Worm (Caenorhabditis elegans) whole organism, L4/young adult: ENCODE data around the gene srh-80.
A peak's percentile ranks its signal among the peaks of the same experiment; 100 is the strongest.
"Not testable (repeated sequence)": the region's sequence is repeated elsewhere in the genome, so short reads cannot be mapped to it uniquely, and the experiment has no call there.

Experiments used
- W03F9.2 ChIP-seq: fragments of 150-350 bp; optimal IDR thresholded peaks from 2 replicates; lab custom pipeline; 2014; ENCODE audit warnings: missing biosample characterization, missing genetic modification characterization
- dao-5 ChIP-seq: sonication (generic microtip); optimal IDR thresholded peaks from 2 replicates; lab custom pipeline; 2016; ENCODE audit warnings: missing genotype, missing genetic modification characterization, moderate library complexity, missing compliant biosample characterization
- him-1 ChIP-seq: sonication (generic microtip); optimal IDR thresholded peaks from 2 replicates; lab custom pipeline; 2016; ENCODE audit warnings: missing genotype, missing genetic modification reagents, missing genetic modification characterization, missing compliant biosample characterization

The srh-80 gene

DNA sequence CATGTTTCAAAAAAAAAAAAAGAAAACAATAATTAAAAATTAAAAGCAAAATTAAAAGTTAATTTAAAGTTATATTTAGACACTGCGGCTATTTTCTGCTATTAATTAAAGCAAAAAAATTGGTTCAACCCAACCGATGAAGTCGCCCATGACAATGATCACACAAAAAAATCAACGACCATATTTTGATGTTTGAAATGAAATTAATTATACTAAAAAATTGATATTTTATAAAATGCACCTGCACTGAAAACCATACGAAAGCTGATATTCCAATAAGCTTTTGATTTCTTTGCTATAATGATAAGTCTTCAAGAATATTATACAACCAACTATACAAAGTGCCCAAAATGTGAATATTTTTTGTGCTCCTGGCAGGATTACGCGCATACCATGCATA, at the start of gene srh-80:
srh-80 (plus strand) TSS at position 301 of the 400 bp plus-strand sequence.
- TF ChIP-seq him-1, result no peak
- no peak for TF ChIP-seq dao-5
- no peak for TF ChIP-seq W03F9.2 (tag; lab: Kevin White, UChicago)

DNA sequence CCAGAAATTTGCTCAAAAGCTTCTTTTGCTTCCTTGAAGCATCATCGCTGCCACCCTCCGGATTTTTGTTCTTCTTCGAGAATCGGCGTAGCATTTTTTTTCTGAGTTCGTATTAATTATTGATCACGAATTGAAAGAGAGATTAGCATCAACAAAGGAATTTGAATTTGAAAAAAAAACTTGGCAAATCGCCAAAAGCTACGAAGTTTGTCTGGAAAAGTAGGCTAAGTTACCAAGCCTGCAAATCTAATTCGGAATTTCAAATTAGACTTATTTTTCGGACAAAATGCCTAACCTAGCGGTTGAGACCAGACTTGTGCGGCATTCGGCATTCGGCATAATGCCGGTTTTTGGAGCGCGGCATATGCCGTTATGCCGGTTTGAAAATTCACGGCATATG, 47.6 kb upstream of the srh-80 start, which contains the start of gene cfap-36:
cfap-36 (minus strand) TSS at position 101 of the 400 bp plus-strand sequence.
- TF ChIP-seq W03F9.2 (tag; lab: Kevin White, UChicago) (no peak), dao-5 (no peak), him-1 (no peak)

DNA sequence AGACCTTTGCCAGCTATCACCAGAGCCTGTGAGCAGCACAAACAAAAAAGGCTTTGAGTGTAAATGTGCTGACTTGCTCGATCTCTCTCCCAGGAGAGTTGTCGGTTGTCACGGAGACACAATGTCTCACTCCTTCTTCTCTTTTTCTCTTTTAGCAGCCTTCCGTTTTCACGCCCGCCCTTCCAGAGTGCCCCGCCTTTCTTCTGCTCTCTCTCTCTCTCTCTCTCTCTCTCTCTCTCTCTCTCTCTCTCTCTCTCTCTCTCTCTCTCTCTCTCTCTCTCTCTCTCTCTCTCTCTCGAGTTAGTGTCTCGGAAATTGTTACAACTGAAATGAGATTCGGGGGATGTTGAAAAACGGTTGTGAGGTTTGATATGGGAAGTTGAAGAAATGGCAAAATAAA, 46.3 kb upstream of the srh-80 start:
- TF ChIP-seq dao-5, result no peak
- no peak for TF ChIP-seq W03F9.2 (tag; lab: Kevin White, UChicago)
- no peak for TF ChIP-seq him-1

- TF ChIP-seq W03F9.2 (tag; lab: Kevin White, UChicago) (no peak), dao-5 (no peak), him-1 (no peak)
Observed at ce11 chrV:174520-174919, 45.2 kb upstream of the srh-80 start.

- peak; percentile 8 for TF ChIP-seq W03F9.2 (tag; lab: Kevin White, UChicago)
- no peak for TF ChIP-seq dao-5
- no peak for TF ChIP-seq him-1
Observed at ce11 chrV:176870-177467, 42.8 kb upstream of the srh-80 start, which contains the start of gene cul-3. cul-3 (plus strand) TSS chrV:177417.

DNA sequence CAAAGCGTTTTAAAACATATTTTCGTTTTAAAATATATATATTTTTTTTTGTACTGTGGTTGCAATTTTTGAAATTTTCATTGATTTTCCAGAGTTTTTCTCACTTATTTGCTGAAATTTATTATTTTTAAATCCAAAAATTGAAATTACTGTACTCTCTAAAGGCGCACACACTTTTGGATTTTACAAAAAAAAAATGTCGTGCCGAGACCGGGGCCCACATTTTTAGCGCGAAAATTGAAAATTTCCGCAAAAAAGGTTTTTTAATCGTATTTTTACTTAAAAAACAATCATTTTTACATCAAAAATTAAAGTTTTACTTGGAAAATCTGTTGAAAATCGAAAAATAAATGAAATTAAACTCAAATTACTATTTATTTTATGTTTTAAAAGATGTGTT, 34.6 kb upstream of the srh-80 start:
- TF ChIP-seq dao-5, result no peak
- TF ChIP-seq him-1, result no peak
- TF ChIP-seq W03F9.2 (tag; lab: Kevin White, UChicago), result no peak

DNA sequence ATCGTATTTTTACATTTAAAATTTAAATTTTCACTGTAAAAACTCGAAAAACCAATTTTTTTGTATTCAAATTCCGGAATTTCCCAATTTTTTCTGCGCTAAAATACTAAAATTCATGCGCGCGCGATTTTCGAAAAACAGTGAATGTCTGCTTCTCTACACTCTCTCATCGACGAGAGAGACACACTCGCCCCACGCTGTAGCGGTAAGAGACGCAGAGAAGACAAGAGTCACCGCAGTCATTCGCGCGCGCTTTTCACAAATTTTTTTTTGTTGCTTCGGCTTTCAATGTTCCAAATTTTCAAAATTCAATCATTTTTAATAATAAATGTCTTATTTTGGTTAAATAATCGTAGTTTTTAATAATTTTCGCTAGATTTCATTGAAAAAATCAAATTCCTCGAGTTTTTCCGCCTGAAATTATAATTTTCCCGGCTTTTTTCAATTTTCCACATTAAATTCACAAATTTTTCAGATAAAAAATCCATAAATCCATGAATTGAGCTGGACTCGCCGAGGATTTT, 34.0 kb upstream of the srh-80 start, which contains the start of gene arid-1:
arid-1 (plus strand) TSS at position 474 of the 524 bp plus-strand sequence.
- TF ChIP-seq him-1 (no peak), W03F9.2 (tag; lab: Kevin White, UChicago) (peak; percentile 31), dao-5 (no peak)

- no peak for TF ChIP-seq W03F9.2 (tag; lab: Kevin White, UChicago)
- no peak for TF ChIP-seq him-1
- no peak for TF ChIP-seq dao-5
Observed at ce11 chrV:189436-189835, 30.3 kb upstream of the srh-80 start.

DNA sequence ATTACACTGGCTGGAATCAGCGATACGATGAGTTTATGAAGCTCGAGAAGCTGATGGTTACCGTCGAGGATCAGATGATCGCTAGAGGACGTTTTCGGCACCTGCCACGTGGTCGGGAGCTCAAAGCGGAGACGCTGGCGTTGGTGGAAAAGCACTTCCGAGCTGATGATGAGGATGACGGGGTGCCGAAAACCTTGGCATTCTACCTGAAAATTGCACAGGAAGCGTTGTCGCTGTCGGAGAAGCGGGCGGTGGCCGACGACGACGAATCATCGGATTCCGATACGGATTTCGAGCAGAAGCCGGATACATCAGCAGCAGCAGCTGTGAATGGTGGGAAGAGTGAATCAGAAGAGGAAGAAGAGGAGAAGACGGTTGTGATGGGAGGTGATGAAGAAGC, 25.0 kb upstream of the srh-80 start:
- TF ChIP-seq him-1 (no peak), W03F9.2 (tag; lab: Kevin White, UChicago) (no peak), dao-5 (no peak)

DNA sequence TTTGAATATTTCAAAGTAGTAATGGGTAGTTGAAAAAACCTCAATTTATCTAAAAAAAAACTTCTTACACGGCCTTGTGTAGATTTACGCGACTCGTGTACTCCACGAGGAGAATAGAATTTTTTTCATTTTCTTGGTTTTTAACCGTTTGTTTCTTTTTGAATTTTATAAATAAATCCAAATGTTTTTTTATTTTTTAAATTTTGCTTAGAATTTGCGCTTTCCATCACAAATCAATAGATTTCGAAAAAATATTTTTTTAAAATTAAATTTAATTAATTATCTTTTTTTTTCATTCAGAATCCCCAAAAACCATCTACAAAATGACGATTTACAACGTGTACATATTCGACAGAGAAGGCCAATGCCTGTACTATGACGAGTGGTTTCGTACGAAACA, 18.4 kb upstream of the srh-80 start, which contains the start of gene trpp-1:
trpp-1 (plus strand) TSS at position 301 of the 400 bp plus-strand sequence.
- TF ChIP-seq him-1, result no peak
- TF ChIP-seq W03F9.2 (tag; lab: Kevin White, UChicago), result no peak
- no peak for TF ChIP-seq dao-5

DNA sequence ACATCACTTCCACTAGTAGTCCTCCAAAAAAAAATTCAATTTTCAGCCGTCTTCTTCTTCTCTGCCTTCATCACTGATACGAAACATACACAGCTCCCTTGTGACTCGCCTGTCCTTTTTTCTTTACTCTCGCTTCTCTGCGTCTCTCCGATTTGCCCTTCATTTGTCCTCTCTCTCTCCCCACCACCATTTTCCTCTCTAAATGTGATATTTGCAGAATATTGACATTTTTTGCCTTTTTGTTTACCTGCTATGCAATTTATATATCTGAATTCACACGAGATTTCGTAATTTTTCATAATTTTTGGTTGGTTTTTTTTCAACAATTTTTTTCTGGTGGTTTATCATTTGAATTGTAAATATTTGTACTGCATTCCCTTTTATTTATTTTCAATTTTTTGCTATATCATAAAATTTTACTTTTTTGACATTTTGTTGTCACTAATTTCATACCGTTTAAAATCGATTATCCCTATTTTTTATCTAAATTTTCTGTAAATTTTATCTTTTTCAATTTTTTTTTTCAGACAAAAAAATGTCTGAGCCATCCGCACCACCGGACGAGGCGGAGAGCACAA, 15.8 kb upstream of the srh-80 start, which contains the start of gene lec-12:
lec-12 (plus strand) TSS at position 528 of the 578 bp plus-strand sequence.
- no peak for TF ChIP-seq dao-5

DNA sequence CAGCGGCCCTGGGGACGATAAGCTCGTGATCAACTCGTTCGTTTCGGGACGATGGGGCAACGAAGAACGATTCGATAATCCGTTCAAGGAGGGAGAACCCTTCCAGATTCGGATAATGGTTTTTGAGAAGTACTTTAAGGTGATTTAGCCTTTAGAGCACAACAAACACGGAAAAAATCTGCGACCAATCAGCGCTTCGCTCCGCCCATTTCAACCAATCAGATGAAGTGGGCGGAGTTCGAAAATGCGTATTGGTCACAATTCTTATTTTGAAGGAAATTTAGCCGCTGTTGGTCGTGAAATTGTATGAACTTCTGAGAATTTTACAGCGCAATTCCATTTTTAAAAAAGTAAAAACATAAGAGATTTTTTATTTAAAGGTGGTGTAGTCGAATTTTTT, 12.9 kb upstream of the srh-80 start:
- TF ChIP-seq dao-5 (no peak), W03F9.2 (tag; lab: Kevin White, UChicago) (no peak)

DNA sequence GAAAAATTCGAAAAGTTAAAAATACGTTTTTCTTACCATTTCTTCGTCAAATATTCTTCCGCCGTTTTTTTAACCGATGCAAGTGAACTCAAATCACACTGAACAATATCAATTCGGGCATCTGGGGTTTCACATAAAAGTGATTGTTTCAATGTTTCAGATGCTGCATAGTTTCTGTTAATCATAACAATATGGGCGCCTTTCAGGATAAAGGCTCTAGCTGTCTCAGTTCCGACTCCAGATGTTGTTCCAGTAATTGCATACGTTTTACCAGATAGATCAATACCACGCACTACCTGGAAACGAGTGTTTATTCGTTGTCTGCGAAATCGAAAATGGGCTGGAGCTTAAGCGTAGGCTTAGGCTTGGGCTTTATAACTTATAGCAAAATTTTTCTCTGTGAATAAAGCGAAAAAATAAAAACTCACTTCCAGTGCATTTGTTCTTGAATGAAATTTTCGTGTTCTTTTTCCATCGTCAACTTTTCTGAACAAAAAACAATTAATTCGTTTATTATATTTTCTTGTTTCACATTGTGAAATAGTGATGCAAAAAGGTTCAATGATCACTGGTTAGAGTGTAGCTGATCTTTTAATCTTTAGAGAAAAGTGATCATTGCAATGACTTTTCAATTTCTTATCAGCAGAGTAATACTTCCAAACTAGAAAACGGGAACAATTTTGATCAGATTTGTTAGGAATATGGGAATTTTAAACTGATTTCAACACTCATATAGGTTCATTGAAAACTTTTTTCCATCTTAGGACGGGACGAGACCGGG, 8.2 kb upstream of the srh-80 start:
- TF ChIP-seq dao-5, result no peak
- no peak for TF ChIP-seq W03F9.2 (tag; lab: Kevin White, UChicago)
- no peak for TF ChIP-seq him-1

DNA sequence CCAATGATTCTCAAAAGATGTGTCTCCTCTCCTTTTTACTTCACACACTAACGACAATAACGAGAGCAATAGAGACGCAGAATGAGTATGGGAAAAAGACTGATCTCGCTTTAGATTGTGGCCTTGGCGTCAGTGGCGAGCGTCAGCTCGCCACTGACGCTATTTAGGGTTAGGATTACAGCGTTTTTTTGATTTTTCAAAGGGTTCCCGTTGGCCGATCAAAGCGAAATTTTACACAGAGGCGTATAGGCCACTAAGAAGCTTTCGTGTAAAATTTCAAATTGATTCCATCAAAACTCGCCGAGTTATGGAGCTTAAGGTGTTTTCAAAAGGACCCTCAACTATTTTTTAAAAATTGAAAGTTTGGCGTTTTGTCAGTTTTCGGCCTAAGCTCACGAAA, 7.0 kb upstream of the srh-80 start, which contains the start of gene DC2.5:
DC2.5 (minus strand) TSS at position 101 of the 400 bp plus-strand sequence.
- not testable (repeated sequence) for TF ChIP-seq W03F9.2 (tag; lab: Kevin White, UChicago); him-1; dao-5
